ENCODE assay signal across 5 worm cellular contexts in the genomic region with DNA sequence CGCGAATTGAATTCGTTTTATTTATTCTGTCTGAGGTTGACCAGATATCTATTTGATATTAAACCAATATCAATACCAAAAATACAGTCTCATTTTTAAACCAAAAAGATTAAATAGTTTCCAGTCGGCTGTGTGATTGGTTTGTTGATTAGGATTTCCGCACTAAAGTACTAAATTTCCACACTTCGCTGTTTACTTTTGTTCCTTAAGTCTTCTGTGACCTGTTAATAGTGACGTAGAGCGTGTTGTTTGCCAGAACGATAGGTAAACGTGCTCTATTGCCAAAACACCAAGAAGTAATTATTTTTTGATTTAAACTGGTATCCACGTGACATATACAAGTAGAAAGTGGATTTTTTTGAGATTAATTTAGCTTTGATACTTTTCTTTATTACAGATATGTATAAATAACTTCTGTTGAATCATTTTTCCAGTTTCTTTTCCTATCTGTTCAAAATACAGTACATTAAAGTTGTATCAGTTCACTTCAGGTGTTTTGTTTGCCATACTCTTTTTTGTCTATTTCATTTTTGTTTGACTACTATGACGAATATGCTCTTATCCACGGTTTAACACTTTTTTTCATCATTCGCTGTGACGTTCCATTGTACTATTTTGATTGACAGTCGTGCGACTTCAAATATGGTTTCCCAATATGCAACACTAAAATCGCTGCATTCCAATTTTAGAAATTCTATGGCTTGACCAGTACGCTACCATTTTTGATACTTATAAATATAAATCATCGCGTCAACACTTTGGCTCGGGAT.
TF ChIP-seq lines count a peak whose summit lies in the region.

No protein-coding gene starts in this region.

TF ChIP-seq in whole organism, L1 larva, 84 proteins besides CTCF, POLR2A, EP300 and RAD21:
- TF ChIP-seq irx-1 (tag; optimal IDR thresholded peaks at IDR 0.05; lab: Kevin White, UChicago), result peak; percentile 21
- TF ChIP-seq nhr-77 (tag; optimal IDR thresholded peaks at IDR 0.05; lab: Kevin White, UChicago), result peak; percentile 18
- no peak for TF ChIP-seq xbp-1 (tag; optimal IDR thresholded peaks at IDR 0.05; lab: Kevin White, UChicago)
- TF ChIP-seq lsy-2 (tag; optimal IDR thresholded peaks at IDR 0.05; lab: Kevin White, UChicago), result peak in 1 of 2 experiments; percentile 3
- TF ChIP-seq nhr-84 (tag; optimal IDR thresholded peaks at IDR 0.05; lab: Kevin White, UChicago), result no peak
- no peak for TF ChIP-seq efl-1 (optimal IDR thresholded peaks at IDR 0.05; lab: Kevin White, UChicago)
- peak in 1 of 2 experiments; percentile 27 for TF ChIP-seq efl-1 (GFP tag; optimal IDR thresholded peaks at IDR 0.05 in 1 of 2; lab: Kevin White, UChicago)
- TF ChIP-seq lin-14 (GFP tag; optimal IDR thresholded peaks at IDR 0.05; lab: Kevin White, UChicago), result peak; percentile 31
- no peak for TF ChIP-seq lin-39 (tag; optimal IDR thresholded peaks at IDR 0.05; lab: Kevin White, UChicago)

TF ChIP-seq in whole organism, L2 larva, 48 proteins besides CTCF, POLR2A, EP300 and RAD21:
- TF ChIP-seq F13H6.1 (tag; optimal IDR thresholded peaks at IDR 0.05; lab: Kevin White, UChicago), result peak; percentile 7
- no peak for TF ChIP-seq egl-27 (tag; optimal IDR thresholded peaks at IDR 0.05; lab: Kevin White, UChicago)
- TF ChIP-seq nhr-129 (tag; optimal IDR thresholded peaks at IDR 0.05; lab: Kevin White, UChicago), result peak; percentile 11
- no peak for TF ChIP-seq ztf-11 (tag; optimal IDR thresholded peaks at IDR 0.05; lab: Kevin White, UChicago)
- no peak for TF ChIP-seq R02D3.7 (tag; optimal IDR thresholded peaks at IDR 0.05; lab: Kevin White, UChicago)

TF ChIP-seq in whole organism, L3 larva, 47 proteins besides CTCF, POLR2A, EP300 and RAD21:
- TF ChIP-seq jun-1 (tag; optimal IDR thresholded peaks at IDR 0.05; lab: Kevin White, UChicago) (no peak), pha-4 (tag; optimal IDR thresholded peaks at IDR 0.05; lab: Kevin White, UChicago) (peak; percentile 65), elt-2 (tag; optimal IDR thresholded peaks at IDR 0.05; lab: Kevin White, UChicago) (peak; percentile 23), ztf-11 (tag; optimal IDR thresholded peaks at IDR 0.05; lab: Kevin White, UChicago) (no peak)
TF ChIP-seq in whole organism, L3 larva: peak in this region for 2.

TF ChIP-seq in whole organism, L4 larva, 104 proteins besides CTCF, POLR2A, EP300 and RAD21:
- peak; percentile 77 for TF ChIP-seq dve-1 (tag; optimal IDR thresholded peaks at IDR 0.05; lab: Kevin White, UChicago; ENCODE audit: insufficient read depth)
- peak; percentile 21 for TF ChIP-seq T20F7.1 (GFP tag; optimal IDR thresholded peaks at IDR 0.05; lab: Kevin White, UChicago)
- no peak for TF ChIP-seq spr-1 (tag; optimal IDR thresholded peaks at IDR 0.05; lab: Kevin White, UChicago)
- peak in 1 of 2 experiments; percentile 16 for TF ChIP-seq daf-16 (GFP tag; optimal IDR thresholded peaks at IDR 0.05; lab: Kevin White, UChicago)
- TF ChIP-seq daf-16 (tag; optimal IDR thresholded peaks at IDR 0.05; lab: Kevin White, UChicago), result peak; percentile 53
- no peak for TF ChIP-seq mxl-3 (GFP tag; optimal IDR thresholded peaks at IDR 0.05; lab: Kevin White, UChicago)
- TF ChIP-seq Y105C5A.15 (GFP tag; IDR thresholded peaks at IDR 0.05; lab: Robert Waterston, UW), result no peak
- TF ChIP-seq unc-62 (GFP tag; optimal IDR thresholded peaks at IDR 0.05 in 1 of 2; lab: Kevin White, UChicago), result peak; percentile 40 to 89
- no peak for TF ChIP-seq unc-62 (tag; optimal IDR thresholded peaks at IDR 0.05; lab: Kevin White, UChicago)
- TF ChIP-seq tra-1 (GFP tag; IDR thresholded peaks at IDR 0.05; lab: Robert Waterston, UW), result 0 out of 2 replicates have a peak, but pooled peaks have one; percentile 67
- TF ChIP-seq gei-8 (GFP tag; optimal IDR thresholded peaks at IDR 0.05; lab: Kevin White, UChicago), result no peak
- TF ChIP-seq lsy-2 (tag; optimal IDR thresholded peaks at IDR 0.05; lab: Kevin White, UChicago), result no peak
- TF ChIP-seq hlh-11 (tag; optimal IDR thresholded peaks at IDR 0.05; lab: Kevin White, UChicago), result peak; percentile 42
- peak; percentile 89 for TF ChIP-seq dmd-6 (GFP tag; IDR thresholded peaks at IDR 0.05; lab: Robert Waterston, UW)
- TF ChIP-seq nhr-48 (tag; optimal IDR thresholded peaks at IDR 0.05; lab: Kevin White, UChicago), result peak; percentile 59
TF ChIP-seq in whole organism, L4 larva: peak in this region for 8.

TF ChIP-seq in whole organism, young adult, 124 proteins besides CTCF, POLR2A, EP300 and RAD21:
- TF ChIP-seq egl-18 (GFP tag; IDR thresholded peaks at IDR 0.05; lab: Robert Waterston, UW), result no peak
- peak; percentile 68 for TF ChIP-seq pha-4 (tag; optimal IDR thresholded peaks at IDR 0.05; lab: Kevin White, UChicago)
- no peak for TF ChIP-seq madf-10 (tag; optimal IDR thresholded peaks at IDR 0.05; lab: Kevin White, UChicago)
- no peak for TF ChIP-seq ztf-22 (GFP tag; optimal IDR thresholded peaks at IDR 0.05; lab: Kevin White, UChicago)
- no peak for TF ChIP-seq Y53G8AR.9 (GFP tag; conservative IDR thresholded peaks at IDR 0.05; lab: Robert Waterston, UW)
- TF ChIP-seq F52B5.7 (tag; optimal IDR thresholded peaks at IDR 0.05; lab: Kevin White, UChicago), result no peak
- TF ChIP-seq mes-4 (tag; optimal IDR thresholded peaks at IDR 0.05; lab: Kevin White, UChicago), result no peak
- no peak for TF ChIP-seq F22D6.2 (tag; optimal IDR thresholded peaks at IDR 0.05; lab: Kevin White, UChicago)
- no peak for TF ChIP-seq let-526 (GFP tag; IDR thresholded peaks at IDR 0.05; lab: Robert Waterston, UW)
- TF ChIP-seq unc-130 (GFP tag; optimal IDR thresholded peaks at IDR 0.05; lab: Kevin White, UChicago), result no peak
- TF ChIP-seq rcor-1 (GFP tag; IDR thresholded peaks at IDR 0.05; lab: Robert Waterston, UW), result no peak
- TF ChIP-seq madf-6 (GFP tag; IDR thresholded peaks at IDR 0.05; lab: Robert Waterston, UW), result no peak
- TF ChIP-seq aptf-3 (GFP tag; IDR thresholded peaks at IDR 0.05; lab: Robert Waterston, UW), result no peak
- TF ChIP-seq F49E8.2 (tag; optimal IDR thresholded peaks at IDR 0.05; lab: Kevin White, UChicago; ENCODE audit: insufficient read depth), result no peak
- TF ChIP-seq sptf-2 (GFP tag; optimal IDR thresholded peaks at IDR 0.05; lab: Kevin White, UChicago), result no peak
- no peak for TF ChIP-seq mcd-1 (GFP tag; IDR thresholded peaks at IDR 0.05; lab: Robert Waterston, UW)
- no peak for TF ChIP-seq repo-1 (tag; optimal IDR thresholded peaks at IDR 0.05; lab: Kevin White, UChicago)
- TF ChIP-seq let-607 (tag; optimal IDR thresholded peaks at IDR 0.05; lab: Kevin White, UChicago), result peak; percentile 74 to 77
- no peak for TF ChIP-seq dox-1 (GFP tag; IDR thresholded peaks at IDR 0.05; lab: Robert Waterston, UW)
- TF ChIP-seq ztf-18 (tag; optimal IDR thresholded peaks at IDR 0.05; lab: Kevin White, UChicago), result no peak
- TF ChIP-seq ets-4 (GFP tag; optimal IDR thresholded peaks at IDR 0.05; lab: Kevin White, UChicago), result no peak
- peak; percentile 65 for TF ChIP-seq atf-7 (tag; optimal IDR thresholded peaks at IDR 0.05; lab: Kevin White, UChicago)
- TF ChIP-seq nhr-27 (tag; optimal IDR thresholded peaks at IDR 0.05; lab: Kevin White, UChicago), result no peak
- no peak for TF ChIP-seq rec-8 (tag; optimal IDR thresholded peaks at IDR 0.05; lab: Kevin White, UChicago)
- TF ChIP-seq cebp-2 (GFP tag; IDR thresholded peaks at IDR 0.05; lab: Robert Waterston, UW), result no peak
- no peak for TF ChIP-seq F37B4.10 (GFP tag; IDR thresholded peaks at IDR 0.05; lab: Robert Waterston, UW)
- TF ChIP-seq snpc-4 (GFP tag; optimal IDR thresholded peaks at IDR 0.05; lab: Kevin White, UChicago), result no peak
- no peak for TF ChIP-seq snpc-4 (tag; optimal IDR thresholded peaks at IDR 0.05; lab: Kevin White, UChicago)
- TF ChIP-seq nhr-80 (tag; optimal IDR thresholded peaks at IDR 0.05; lab: Kevin White, UChicago), result peak; percentile 62
- peak; percentile 89 for TF ChIP-seq unc-62 (GFP tag; optimal IDR thresholded peaks at IDR 0.05; lab: Kevin White, UChicago)
- no peak for TF ChIP-seq F55B11.4 (tag; optimal IDR thresholded peaks at IDR 0.05; lab: Kevin White, UChicago; ENCODE audit: borderline replicate concordance, insufficient read depth)
- no peak for TF ChIP-seq Y79H2A.3 (GFP tag; conservative IDR thresholded peaks at IDR 0.05; lab: Robert Waterston, UW)
- no peak for TF ChIP-seq pbrm-1 (GFP tag; IDR thresholded peaks at IDR 0.05; lab: Robert Waterston, UW)
- TF ChIP-seq D2030.7 (GFP tag; IDR thresholded peaks at IDR 0.05; lab: Robert Waterston, UW), result no peak
- no peak for TF ChIP-seq ama-1 (optimal IDR thresholded peaks at IDR 0.05; lab: Kevin White, UChicago)
- TF ChIP-seq ama-1 (GFP tag; optimal IDR thresholded peaks at IDR 0.05; lab: Kevin White, UChicago), result no peak
